Worm (Caenorhabditis elegans) whole organism, L3 larva: Measurements from ENCODE around the gene math-23.

Source experiments
- R02D3.7 ChIP-seq: fragments of 150-350 bp; optimal IDR thresholded peaks from 2 replicates; lab custom pipeline; 2014; ENCODE audit warnings: missing biosample characterization, missing genetic modification characterization
- ZK546.5 ChIP-seq: sonication (generic microtip); optimal IDR thresholded peaks from 2 replicates; lab custom pipeline; 2017; ENCODE audit warnings: missing biosample characterization, missing genetic modification characterization
- aly-2 ChIP-seq: fragments of 150-350 bp; optimal IDR thresholded peaks from 2 replicates; lab custom pipeline; 2014; ENCODE audit warnings: missing biosample characterization, missing genetic modification characterization
- ama-1 ChIP-seq: fragments of 150-350 bp; optimal IDR thresholded peaks from 2 replicates; lab custom pipeline; 2018
- ceh-28 ChIP-seq: fragments of 150-350 bp; optimal IDR thresholded peaks from 2 replicates; lab custom pipeline; 2014; ENCODE audit warnings: missing biosample characterization, missing genetic modification reagents, missing genetic modification characterization
- ceh-82 ChIP-seq: fragments of 150-350 bp; optimal IDR thresholded peaks from 2 replicates; lab custom pipeline; 2014; ENCODE audit warnings: missing biosample characterization, missing genetic modification characterization
- ceh-9 ChIP-seq: sonication (generic microtip); optimal IDR thresholded peaks from 2 replicates; lab custom pipeline; 2018; ENCODE audit warnings: missing biosample characterization, missing genetic modification characterization
- daf-12 ChIP-seq: fragments of 150-350 bp; optimal IDR thresholded peaks from 2 replicates; lab custom pipeline; 2014; ENCODE audit warnings: missing biosample characterization, missing genetic modification reagents, missing genetic modification characterization
- egl-27 ChIP-seq: sonication (generic microtip); optimal IDR thresholded peaks from 4 replicates; lab custom pipeline; 2017; ENCODE audit warnings: missing biosample characterization, missing genetic modification reagents, missing genetic modification characterization
- egl-5 ChIP-seq: fragments of 150-350 bp; optimal IDR thresholded peaks from 2 replicates; lab custom pipeline; 2017; ENCODE audit warnings: missing biosample characterization, missing genetic modification reagents, missing genetic modification characterization, inconsistent platforms
- elt-2 ChIP-seq: sonication (generic microtip); optimal IDR thresholded peaks from 2 replicates; lab custom pipeline; 2016; ENCODE audit warnings: missing genetic modification reagents, mild to moderate bottlenecking, missing genetic modification characterization, missing compliant biosample characterization
- eor-1 ChIP-seq, 2 experiments: fragments of 150-350 bp; optimal IDR thresholded peaks; 2 replicates each; lab custom pipeline; 2014 to 2018; ENCODE audit warnings: missing biosample characterization in 2 of 2, missing genetic modification characterization in 2 of 2
- fkh-2 ChIP-seq: fragments of 150-350 bp; optimal IDR thresholded peaks from 2 replicates; lab custom pipeline; 2014; ENCODE audit warnings: missing biosample characterization, missing genetic modification reagents, missing genetic modification characterization
- fos-1 ChIP-seq: fragments of 150-350 bp; optimal IDR thresholded peaks from 2 replicates; lab custom pipeline; 2014; ENCODE audit warnings: missing biosample characterization, missing genetic modification characterization
- hmg-11 ChIP-seq: sonication (generic microtip); optimal IDR thresholded peaks from 2 replicates; lab custom pipeline; 2016; ENCODE audit warnings: missing genetic modification characterization, missing compliant biosample characterization
- jun-1 ChIP-seq: fragments of 150-350 bp; optimal IDR thresholded peaks from 2 replicates; lab custom pipeline; 2014; ENCODE audit warnings: missing biosample characterization, missing genetic modification reagents, missing genetic modification characterization
- lin-39 ChIP-seq: fragments of 150-350 bp; optimal IDR thresholded peaks from 2 replicates; lab custom pipeline; 2018; ENCODE audit warnings: missing biosample characterization, missing genetic modification reagents, missing genetic modification characterization
- mdl-1 ChIP-seq: fragments of 150-350 bp; optimal IDR thresholded peaks from 2 replicates; lab custom pipeline; 2014; ENCODE audit warnings: missing biosample characterization, missing genetic modification characterization
- nhr-11 ChIP-seq: fragments of 150-350 bp; optimal IDR thresholded peaks from 2 replicates; lab custom pipeline; 2014; ENCODE audit warnings: missing biosample characterization, missing genetic modification characterization
- nhr-12 ChIP-seq: fragments of 150-350 bp; optimal IDR thresholded peaks from 2 replicates; lab custom pipeline; 2014; ENCODE audit warnings: missing biosample characterization, missing genetic modification characterization
- nhr-23 ChIP-seq: fragments of 150-350 bp; optimal IDR thresholded peaks from 2 replicates; lab custom pipeline; 2014; ENCODE audit warnings: missing biosample characterization, missing genetic modification reagents, missing genetic modification characterization
- nhr-237 ChIP-seq: fragments of 150-350 bp; optimal IDR thresholded peaks from 2 replicates; lab custom pipeline; 2014; ENCODE audit warnings: missing biosample characterization, missing genetic modification characterization
- nhr-25 ChIP-seq: sonication (generic microtip); optimal IDR thresholded peaks from 2 replicates; lab custom pipeline; 2017; ENCODE audit warnings: missing biosample characterization, missing genetic modification characterization
- nhr-28 ChIP-seq: fragments of 150-350 bp; optimal IDR thresholded peaks from 2 replicates; lab custom pipeline; 2014; ENCODE audit warnings: missing biosample characterization, missing genetic modification characterization
- nhr-43 ChIP-seq: sonication (generic microtip); optimal IDR thresholded peaks from 2 replicates; lab custom pipeline; 2016; ENCODE audit warnings: mild to moderate bottlenecking, missing genetic modification characterization, missing compliant biosample characterization; ENCODE audit not compliant: poor library complexity, severe bottlenecking
- nhr-67 ChIP-seq: fragments of 150-350 bp; optimal IDR thresholded peaks from 2 replicates; lab custom pipeline; 2014; ENCODE audit warnings: missing biosample characterization, missing genetic modification characterization
- nhr-76 ChIP-seq: fragments of 150-350 bp; sonication (generic microtip); optimal IDR thresholded peaks from 5 replicates; lab custom pipeline; 2014; ENCODE audit warnings: missing biosample characterization, missing genetic modification characterization
- pqm-1 ChIP-seq: fragments of 150-350 bp; optimal IDR thresholded peaks from 2 replicates; lab custom pipeline; 2017; ENCODE audit warnings: missing biosample characterization, missing genetic modification characterization, inconsistent platforms
- sea-2 ChIP-seq: fragments of 150-350 bp; sonication (generic microtip); optimal IDR thresholded peaks from 4 replicates; lab custom pipeline; 2014; ENCODE audit warnings: missing biosample characterization, missing genetic modification reagents, missing genetic modification characterization
- skn-1 ChIP-seq: fragments of 150-350 bp; optimal IDR thresholded peaks from 2 replicates; lab custom pipeline; 2014; ENCODE audit warnings: missing biosample characterization, missing genetic modification characterization
- snpc-4 ChIP-seq: fragments of 150-350 bp; optimal IDR thresholded peaks from 2 replicates; lab custom pipeline; 2014; ENCODE audit warnings: missing biosample characterization, missing genetic modification characterization
- tbx-2 ChIP-seq: sonication (generic microtip); optimal IDR thresholded peaks from 2 replicates; lab custom pipeline; 2016; ENCODE audit warnings: mild to moderate bottlenecking, missing genetic modification characterization, missing compliant biosample characterization
- zag-1 ChIP-seq: fragments of 150-350 bp; optimal IDR thresholded peaks from 2 replicates; lab custom pipeline; 2014; ENCODE audit warnings: missing biosample characterization, missing genetic modification characterization
- ztf-11 ChIP-seq: fragments of 150-350 bp; optimal IDR thresholded peaks from 2 replicates; lab custom pipeline; 2014; ENCODE audit warnings: missing biosample characterization, missing genetic modification characterization
- ztf-4 ChIP-seq: fragments of 150-350 bp; optimal IDR thresholded peaks from 2 replicates; lab custom pipeline; 2014; ENCODE audit warnings: missing biosample characterization, missing genetic modification characterization

The math-23 gene

DNA sequence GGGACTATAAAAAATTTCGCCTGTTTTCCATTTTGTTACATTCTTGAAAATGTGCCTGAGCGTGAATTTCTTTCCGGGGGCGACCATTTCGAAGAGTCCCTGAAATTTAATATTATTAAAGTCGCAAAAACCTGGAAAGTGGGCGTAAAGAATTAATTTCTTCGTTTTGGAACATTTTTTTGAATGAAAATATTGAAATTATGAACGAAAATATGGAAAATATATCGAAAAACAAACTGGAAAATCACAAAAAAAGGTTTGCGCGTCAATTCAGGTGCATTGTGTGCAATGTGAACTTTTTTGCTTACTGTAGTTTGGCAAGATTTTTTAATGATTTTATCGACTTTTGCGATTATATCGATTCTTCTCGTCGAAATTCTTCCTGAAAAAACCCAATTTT lies 18.9 kb downstream of the math-23 start, which contains the start of gene bath-7:
Gene bath-7, minus strand, starts transcription at position 101 of the 400 bp plus-strand sequence.
- no peak for TF ChIP-seq ama-1 (lab: Kevin White, UChicago)
- no peak for TF ChIP-seq nhr-28 (tag; lab: Kevin White, UChicago)
- no peak for TF ChIP-seq nhr-12 (tag; lab: Kevin White, UChicago)
- no peak for TF ChIP-seq ztf-11 (tag; lab: Kevin White, UChicago)
- no peak for TF ChIP-seq R02D3.7 (tag; lab: Kevin White, UChicago)
- TF ChIP-seq zag-1 (tag; lab: Kevin White, UChicago) = no peak
- no peak for TF ChIP-seq tbx-2 (tag; lab: Kevin White, UChicago)
- no peak for TF ChIP-seq nhr-43 (tag; lab: Kevin White, UChicago)
- TF ChIP-seq nhr-11 = no peak
- TF ChIP-seq skn-1 (tag; lab: Kevin White, UChicago) = no peak

DNA sequence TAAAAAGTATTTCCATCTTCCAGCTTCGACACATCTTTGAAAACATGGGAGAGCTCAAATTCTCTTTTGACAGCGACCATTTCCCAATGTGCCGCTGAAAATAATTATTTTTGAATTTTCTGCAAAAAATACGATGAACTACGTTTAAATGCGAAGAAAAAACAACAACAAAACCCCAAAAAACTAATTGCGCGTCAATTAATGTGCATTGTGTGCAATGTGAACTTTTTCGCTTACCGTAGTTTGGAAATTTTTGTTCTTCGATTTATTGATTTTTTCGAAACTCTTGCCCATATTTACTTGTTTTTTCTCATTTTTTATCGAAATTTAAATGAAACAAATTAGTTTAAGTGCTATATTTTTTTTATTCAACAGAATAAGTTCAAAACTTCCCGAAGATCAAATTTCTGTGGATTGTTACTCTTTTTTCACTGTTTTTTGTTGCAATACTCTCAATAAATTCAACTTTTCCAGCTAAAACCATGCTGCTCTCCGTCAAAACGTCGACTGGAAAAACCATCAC lies 20.6 kb downstream of the math-23 start, which contains the start of the genes bath-2 and F52C6.4:
Gene bath-2, minus strand, starts transcription at position 101 of the 523 bp plus-strand sequence.
Gene F52C6.4, plus strand, starts transcription at position 473 of the 523 bp plus-strand sequence.
- no peak for TF ChIP-seq ama-1 (lab: Kevin White, UChicago)
- TF ChIP-seq nhr-11 = no peak
- TF ChIP-seq ceh-9 = no peak
- TF ChIP-seq nhr-67 (tag; lab: Kevin White, UChicago) = no peak
- TF ChIP-seq mdl-1 (tag; lab: Kevin White, UChicago) = no peak
- no peak for TF ChIP-seq sea-2 (GFP tag; lab: Kevin White, UChicago)
- no peak for TF ChIP-seq jun-1 (tag; lab: Kevin White, UChicago)
- no peak for TF ChIP-seq elt-2 (tag; lab: Kevin White, UChicago)
- no peak for TF ChIP-seq pqm-1 (tag; lab: Kevin White, UChicago)
- TF ChIP-seq nhr-23 (tag; lab: Kevin White, UChicago) = no peak
- no peak for TF ChIP-seq daf-12 (tag; lab: Kevin White, UChicago)
- no peak for TF ChIP-seq aly-2 (tag; lab: Kevin White, UChicago)
- no peak for TF ChIP-seq snpc-4 (tag; lab: Kevin White, UChicago)
- TF ChIP-seq egl-5 = no peak
- no peak for TF ChIP-seq nhr-237 (tag; lab: Kevin White, UChicago)
- no peak for TF ChIP-seq nhr-76 (tag; lab: Kevin White, UChicago)
- no peak for TF ChIP-seq fkh-2

DNA sequence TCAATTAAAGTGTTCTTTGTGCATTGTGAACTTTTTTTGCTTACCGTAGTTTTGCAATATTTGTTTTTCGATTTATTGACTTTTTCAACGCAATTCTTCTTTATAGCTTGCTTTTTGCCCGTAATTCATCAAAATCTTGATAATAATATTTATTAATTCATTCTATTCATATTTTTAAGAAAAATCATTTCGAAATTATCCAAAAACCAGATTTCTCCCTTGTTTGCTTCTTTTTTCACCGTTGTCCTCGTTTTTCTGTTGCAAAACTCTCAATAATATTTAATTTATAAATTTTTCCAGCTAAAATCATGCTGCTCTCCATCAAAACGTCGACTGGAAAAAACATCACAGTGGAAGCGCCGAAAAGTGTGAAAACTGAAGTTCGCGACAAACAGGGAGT lies 22.4 kb downstream of the math-23 start, which contains the start of gene F52C6.3:
Gene F52C6.3, plus strand, starts transcription at position 301 of the 400 bp plus-strand sequence.
- no peak for TF ChIP-seq ama-1 (lab: Kevin White, UChicago)
- TF ChIP-seq fkh-2 = no peak
- no peak for TF ChIP-seq ZK546.5 (tag; lab: Kevin White, UChicago)
- TF ChIP-seq eor-1 (tag; optimal IDR thresholded peaks at IDR 0.05; lab: Kevin White, UChicago) = no peak
- TF ChIP-seq ztf-11 (tag; lab: Kevin White, UChicago) = no peak
- no peak for TF ChIP-seq snpc-4 (tag; lab: Kevin White, UChicago)
- TF ChIP-seq zag-1 (tag; lab: Kevin White, UChicago) = no peak
- TF ChIP-seq aly-2 (tag; lab: Kevin White, UChicago) = no peak
- TF ChIP-seq nhr-11 = no peak
- no peak for TF ChIP-seq lin-39
- no peak for TF ChIP-seq tbx-2 (tag; lab: Kevin White, UChicago)
- TF ChIP-seq egl-27 (tag; lab: Kevin White, UChicago) = no peak

DNA sequence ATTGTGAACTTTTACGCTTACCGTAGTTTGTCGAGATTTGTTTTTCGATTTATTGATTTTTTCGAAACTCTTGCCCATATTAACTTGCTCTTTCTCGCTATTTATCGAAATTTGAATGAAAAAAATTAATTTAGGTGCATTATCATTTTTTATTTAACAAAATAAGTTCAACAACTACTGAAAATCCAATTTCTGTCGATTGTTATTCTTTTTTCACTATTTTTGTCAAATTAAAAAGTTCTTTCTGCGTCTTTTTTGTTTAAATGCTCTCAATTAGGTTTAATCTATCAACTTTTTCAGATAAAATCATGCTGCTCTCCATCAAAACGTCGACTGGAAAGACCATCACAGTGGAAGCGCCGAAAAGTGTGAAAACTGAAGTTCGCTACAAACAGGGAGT lies 24.1 kb downstream of the math-23 start, which contains the start of gene F52C6.2:
Gene F52C6.2, plus strand, starts transcription at position 301 of the 400 bp plus-strand sequence.
- TF ChIP-seq daf-12 (tag; lab: Kevin White, UChicago) (no peak), ceh-82 (no peak), ceh-28 (tag; lab: Kevin White, UChicago) (no peak), nhr-23 (tag; lab: Kevin White, UChicago) (no peak), sea-2 (GFP tag; lab: Kevin White, UChicago) (no peak), nhr-43 (tag; lab: Kevin White, UChicago) (no peak), elt-2 (tag; lab: Kevin White, UChicago) (no peak), ztf-4 (tag; lab: Kevin White, UChicago) (no peak), jun-1 (tag; lab: Kevin White, UChicago) (no peak), nhr-11 (no peak), skn-1 (tag; lab: Kevin White, UChicago) (no peak), pqm-1 (tag; lab: Kevin White, UChicago) (no peak), hmg-11 (tag; lab: Kevin White, UChicago) (no peak), fos-1 (tag; lab: Kevin White, UChicago) (no peak), nhr-25 (tag; lab: Kevin White, UChicago) (no peak), nhr-67 (tag; lab: Kevin White, UChicago) (no peak), mdl-1 (tag; lab: Kevin White, UChicago) (no peak)
- TF ChIP-seq, all 47 proteins: peak for 0
